Worm (Caenorhabditis elegans): ENCODE measurements around the gene odr-2.
"Not testable (repeated sequence)": the region's sequence is repeated elsewhere in the genome, so short reads cannot be mapped to it uniquely, and the experiment has no call there.

DNA sequence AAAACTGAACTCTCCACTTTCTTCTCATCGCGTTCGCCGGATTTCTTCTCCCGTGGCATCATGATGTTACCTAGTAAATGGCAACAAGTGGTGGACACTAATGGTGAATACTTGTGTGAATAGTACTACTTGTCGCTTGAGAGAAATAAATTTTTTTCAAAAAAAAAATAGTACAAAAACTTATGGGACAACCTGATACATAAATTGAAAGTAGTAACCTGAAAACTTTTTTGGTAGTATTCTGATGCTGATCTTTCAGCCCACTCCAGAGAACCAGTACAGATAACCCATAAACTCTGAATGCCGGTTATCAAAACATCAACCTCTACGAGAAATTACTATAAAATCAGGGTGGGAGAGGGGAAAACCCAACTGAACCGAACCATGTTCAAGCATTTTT lies 45.6 kb upstream of the odr-2 start, which contains the start of gene Y57E12AL.2:
- TF ChIP-seq nhr-12 (tag; optimal IDR thresholded peaks at IDR 0.05); snpc-4 (tag; optimal IDR thresholded peaks at IDR 0.05); jun-1 (tag; optimal IDR thresholded peaks at IDR 0.05); pqm-1 (tag; optimal IDR thresholded peaks at IDR 0.05); fkh-10 (GFP tag; optimal IDR thresholded peaks at IDR 0.05); ztf-11 (tag; optimal IDR thresholded peaks at IDR 0.05): not testable (repeated sequence)
